Worm (Caenorhabditis elegans): ENCODE data around the gene ska-3.

Gene ska-3

ce11 chrIII:5710676-5711075 lies 31.9 kb upstream of the ska-3 start:
- TF ChIP-seq unc-62 (GFP tag; optimal IDR thresholded peaks at IDR 0.05): no peak

ce11 chrIII:5710045-5710444 lies 31.2 kb upstream of the ska-3 start, which contains the start of gene B0336.12:
B0336.12 (minus strand) TSS chrIII:5710145.
- no peak for TF ChIP-seq unc-62 (GFP tag; optimal IDR thresholded peaks at IDR 0.05)

- TF ChIP-seq unc-62 (GFP tag; optimal IDR thresholded peaks at IDR 0.05): no peak
These were observed 30.4 kb upstream of the ska-3 start, which contains the start of gene hpo-28 for ce11 chrIII:5709224-5709623. hpo-28 (minus strand) TSS chrIII:5709324.

- no peak for TF ChIP-seq unc-62 (GFP tag; optimal IDR thresholded peaks at IDR 0.05)
These were observed 29.2 kb upstream of the ska-3 start for ce11 chrIII:5708024-5708423.

- no peak for TF ChIP-seq unc-62 (GFP tag; optimal IDR thresholded peaks at IDR 0.05)
These were observed 28.7 kb upstream of the ska-3 start for ce11 chrIII:5707546-5707945.

- no peak for TF ChIP-seq unc-62 (GFP tag; optimal IDR thresholded peaks at IDR 0.05)
These were observed 27.3 kb upstream of the ska-3 start, which contains the start of gene rpl-23 for ce11 chrIII:5706077-5706627. rpl-23 (minus strand) TSS chrIII:5706127.

ce11 chrIII:5705228-5705888 lies 26.6 kb upstream of the ska-3 start, which contains the start of gene swp-1:
swp-1 (minus strand) TSS chrIII:5705525.
- TF ChIP-seq unc-62 (GFP tag; optimal IDR thresholded peaks at IDR 0.05): no peak

- TF ChIP-seq unc-62 (GFP tag; optimal IDR thresholded peaks at IDR 0.05): no peak
These were observed 22.7 kb upstream of the ska-3 start for ce11 chrIII:5701491-5701890.

- TF ChIP-seq unc-62 (GFP tag; optimal IDR thresholded peaks at IDR 0.05): no peak
These were observed 19.3 kb upstream of the ska-3 start, which contains the start of the genes lgg-3 and rgs-5 for ce11 chrIII:5697963-5698730. lgg-3 (minus strand) TSS chrIII:5698013. rgs-5 (plus strand) TSS chrIII:5698555.

- TF ChIP-seq unc-62 (GFP tag; optimal IDR thresholded peaks at IDR 0.05): no peak
These were observed 18.5 kb upstream of the ska-3 start, which contains the start of gene B0336.7 for ce11 chrIII:5697266-5697665. B0336.7 (minus strand) TSS chrIII:5697366.

- TF ChIP-seq unc-62 (GFP tag; optimal IDR thresholded peaks at IDR 0.05): no peak
These were observed 14.9 kb upstream of the ska-3 start, which contains the start of gene B0336.13 for ce11 chrIII:5693736-5694135. B0336.13 (plus strand) TSS chrIII:5694036.

ce11 chrIII:5692690-5693089 lies 13.9 kb upstream of the ska-3 start, which contains the start of the genes abi-1 and arle-14:
abi-1 (minus strand) TSS chrIII:5692740.
arle-14 (plus strand) TSS chrIII:5692906.
- no peak for TF ChIP-seq unc-62 (GFP tag; optimal IDR thresholded peaks at IDR 0.05)

- TF ChIP-seq unc-62 (GFP tag; optimal IDR thresholded peaks at IDR 0.05): no peak
These were observed 13.0 kb upstream of the ska-3 start for ce11 chrIII:5691826-5692225.

- TF ChIP-seq unc-62 (GFP tag; optimal IDR thresholded peaks at IDR 0.05): no peak
These were observed 9.4 kb upstream of the ska-3 start for ce11 chrIII:5688246-5688645.

- TF ChIP-seq unc-62 (GFP tag; optimal IDR thresholded peaks at IDR 0.05): no peak
These were observed 5.2 kb upstream of the ska-3 start, which contains the start of gene rcan-1 for ce11 chrIII:5683998-5684397. rcan-1 (minus strand) TSS chrIII:5684098.

- TF ChIP-seq unc-62 (GFP tag; optimal IDR thresholded peaks at IDR 0.05): no peak
These were observed 1.3 kb upstream of the ska-3 start, which contains the start of gene pst-2 for ce11 chrIII:5680141-5680540. pst-2 (plus strand) TSS chrIII:5680433.
